Fruit fly (Drosophila melanogaster): Measurements from ENCODE around the gene CG34241.
A peak's percentile ranks its signal among the peaks of the same experiment; 100 is the strongest.

CG34241 gene

dm6 chr3L:12090898-12091685 lies 36.7 kb upstream of the CG34241 start (continued):
- TF ChIP-seq CG10267 (tag; optimal IDR thresholded peaks at IDR 0.05) (peak; percentile 24), CG15479 (GFP tag; optimal IDR thresholded peaks at IDR 0.05) (no peak), Optix (GFP tag; IDR thresholded peaks at IDR 0.05) (no peak), HmgD (GFP tag; optimal IDR thresholded peaks at IDR 0.05) (no peak), lov (optimal IDR thresholded peaks at IDR 0.05) (no peak), lov (GFP tag; IDR thresholded peaks at IDR 0.05) (no peak), her (GFP tag; optimal IDR thresholded peaks at IDR 0.05) (no peak), Atf6 (GFP tag; IDR thresholded peaks at IDR 0.05) (peak; percentile 76; the same call in 1 of the 2 replicates), CG9876 (GFP tag; optimal IDR thresholded peaks at IDR 0.05) (no peak), CG13775 (GFP tag; optimal IDR thresholded peaks at IDR 0.05) (peak; percentile 33), CG6654 (GFP tag; optimal IDR thresholded peaks at IDR 0.05) (no peak), otp (GFP tag; IDR thresholded peaks at IDR 0.05) (peak; percentile 4; the same call in 1 of the 3 replicates), Hr51 (GFP tag; optimal IDR thresholded peaks at IDR 0.05) (peak in 1 of 2 experiments; percentile 83), kni (GFP tag; optimal IDR thresholded peaks at IDR 0.05) (no peak), NFAT (GFP tag; IDR thresholded peaks at IDR 0.05) (no peak), Dip2 (GFP tag; IDR thresholded peaks at IDR 0.05) (no peak), CG14667 (GFP tag; IDR thresholded peaks at IDR 0.05) (peak; percentile 45; the same call in 1 of the 2 replicates), CHES-1-like (GFP tag; optimal IDR thresholded peaks at IDR 0.05) (peak; percentile 9), Lim3 (GFP tag; IDR thresholded peaks at IDR 0.05) (no peak), CG17328 (GFP tag; IDR thresholded peaks at IDR 0.05) (no peak), CG14860 (GFP tag; IDR thresholded peaks at IDR 0.05; ENCODE audit: partially characterized antibody) (no peak), Drgx (GFP tag; IDR thresholded peaks at IDR 0.05) (peak; percentile 38; the same call in 1 of the 2 replicates), CG2199 (GFP tag; IDR thresholded peaks at IDR 0.05) (0 out of 3 replicates have a peak, but pooled peaks have one; percentile 36), B-H2 (GFP tag; optimal IDR thresholded peaks at IDR 0.05) (no peak), CG13894 (tag; optimal IDR thresholded peaks at IDR 0.05) (peak; percentile 38), PHDP (tag; optimal IDR thresholded peaks at IDR 0.05) (peak; percentile 69), unc-4 (GFP tag; IDR thresholded peaks at IDR 0.05; ENCODE audit: partially characterized antibody) (no peak), Gug (GFP tag; IDR thresholded peaks at IDR 0.05) (peak; percentile 30; the same call in 1 of the 4 replicates), ssp (GFP tag; IDR thresholded peaks at IDR 0.05) (no peak), Sry-δ (GFP tag; optimal IDR thresholded peaks at IDR 0.05) (peak; percentile 3), CG2889 (GFP tag; IDR thresholded peaks at IDR 0.05) (0 out of 3 replicates have a peak, but pooled peaks have one; percentile 48), CG12236 (GFP tag; optimal IDR thresholded peaks at IDR 0.05) (no peak), gfzf (GFP tag; optimal IDR thresholded peaks at IDR 0.05) (no peak), run (tag; optimal IDR thresholded peaks at IDR 0.05) (peak; percentile 10), CG11504 (tag; optimal IDR thresholded peaks at IDR 0.05) (peak; percentile 79), CG14441 (GFP tag; IDR thresholded peaks at IDR 0.05) (peak; percentile 76), stwl (tag; optimal IDR thresholded peaks at IDR 0.05) (no peak), pho (GFP tag; optimal IDR thresholded peaks at IDR 0.05) (peak; percentile 18), CG17829 (tag; optimal IDR thresholded peaks at IDR 0.05) (peak; percentile 38), CG7928 (GFP tag; optimal IDR thresholded peaks at IDR 0.05) (peak; percentile 14), dysf (GFP tag; IDR thresholded peaks at IDR 0.05) (peak; percentile 81), Camta (GFP tag; optimal IDR thresholded peaks at IDR 0.05) (no peak), CG4424 (GFP tag; optimal IDR thresholded peaks at IDR 0.05) (peak; percentile 58), ap (GFP tag; IDR thresholded peaks at IDR 0.05) (peak; percentile 33; the same call in 1 of the 2 replicates), CG9817 (tag; optimal IDR thresholded peaks at IDR 0.05) (peak; percentile 72), CG7556 (GFP tag; optimal IDR thresholded peaks at IDR 0.05) (peak; percentile 60), Nf-YA (GFP tag; IDR thresholded peaks at IDR 0.05) (no peak), MESR4 (GFP tag; optimal IDR thresholded peaks at IDR 0.05) (no peak), Sox102F (GFP tag; optimal IDR thresholded peaks at IDR 0.05) (peak; percentile 68)
